Worm (Caenorhabditis elegans): Measurements from ENCODE around the gene ttr-23.

Gene ttr-23

DNA sequence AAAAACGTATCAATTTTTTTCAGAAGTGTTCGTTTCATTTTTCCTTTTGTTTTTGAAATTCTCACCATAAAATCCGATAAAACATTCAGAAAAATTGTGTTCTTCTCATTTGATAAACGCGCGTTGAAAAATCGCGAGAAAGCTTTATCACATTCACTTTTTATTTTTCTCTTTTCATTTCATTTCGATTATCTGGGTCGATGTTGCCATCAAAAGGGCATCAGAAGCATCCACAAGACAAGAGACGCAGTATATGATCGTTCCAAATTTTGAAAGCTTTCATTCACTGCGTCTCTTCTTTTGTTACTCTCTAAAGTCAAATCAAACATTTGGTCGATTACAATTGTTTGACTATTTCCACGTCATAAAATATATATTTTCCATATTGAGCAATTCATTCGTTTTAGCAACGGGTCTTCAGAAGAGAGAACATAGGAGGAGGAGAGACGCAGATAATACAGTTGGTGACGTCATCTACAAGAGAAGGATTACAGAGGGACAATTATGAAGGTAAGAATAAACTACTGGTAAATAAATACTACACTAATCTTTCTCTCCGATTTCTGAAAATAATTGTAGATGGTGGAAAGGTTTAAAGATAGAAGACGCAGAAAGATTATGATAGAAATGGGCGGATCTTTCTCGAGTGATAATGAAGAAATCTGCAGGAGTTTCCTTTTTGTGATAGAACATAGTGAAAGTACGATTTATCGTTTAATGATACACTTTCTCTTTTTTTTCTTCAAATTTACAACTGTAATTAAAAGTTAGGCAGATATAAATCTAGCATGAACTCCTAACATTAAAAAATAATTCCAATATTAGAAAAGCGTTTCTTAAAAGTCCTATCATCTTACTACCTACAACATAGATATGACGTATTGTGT lies 12.6 kb upstream of the ttr-23 start, which contains the start of gene H27A22.1:
Gene H27A22.1 (plus strand): TSS at position 505 of the 887 bp plus-strand sequence.
- TF ChIP-seq blmp-1 (tag; optimal IDR thresholded peaks at IDR 0.05) (peak; percentile 98), nhr-85 (tag) (peak; percentile 62), nhr-47 (tag; optimal IDR thresholded peaks at IDR 0.05) (no peak), rnt-1 (tag; optimal IDR thresholded peaks at IDR 0.05) (no peak)

DNA sequence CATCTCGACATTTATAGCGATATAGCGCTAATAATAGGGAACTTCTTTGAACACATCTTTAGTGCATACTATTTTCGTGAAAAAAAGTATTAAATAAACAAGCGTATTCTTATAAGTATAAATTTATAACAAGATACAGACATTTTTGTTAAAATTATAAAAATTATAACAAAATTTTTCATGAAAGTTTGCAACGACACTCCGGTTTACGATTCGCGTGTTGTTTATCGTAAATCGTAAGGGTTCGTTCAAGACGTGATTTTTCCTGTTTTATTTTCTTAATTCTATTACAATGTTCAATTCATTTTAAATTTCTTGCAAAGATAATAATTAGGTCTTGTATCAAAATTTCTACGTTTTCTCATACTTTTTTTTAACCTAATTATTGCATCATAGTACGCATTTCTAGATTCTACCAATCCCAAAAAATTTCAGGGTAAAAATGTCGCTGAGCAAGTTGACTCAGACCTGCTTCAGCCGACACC lies 9.1 kb upstream of the ttr-23 start, which contains the start of gene scpl-4:
Gene scpl-4 (plus strand): TSS at position 435 of the 485 bp plus-strand sequence.
- peak in 1 of 3 experiments; percentile 30 for TF ChIP-seq dpl-1 (GFP tag; optimal IDR thresholded peaks at IDR 0.05)
- TF ChIP-seq unc-130 (tag; optimal IDR thresholded peaks at IDR 0.05) = no peak
- TF ChIP-seq Y116A8C.19 (tag; optimal IDR thresholded peaks at IDR 0.05; ENCODE audit: borderline replicate concordance) = no peak
- TF ChIP-seq ceh-90 (tag; optimal IDR thresholded peaks at IDR 0.05) = no peak
- no peak for TF ChIP-seq F16B12.6 (tag; optimal IDR thresholded peaks at IDR 0.05)
- TF ChIP-seq ceh-82 (tag; optimal IDR thresholded peaks at IDR 0.05) = no peak
- peak; percentile 12 for TF ChIP-seq blmp-1 (tag; optimal IDR thresholded peaks at IDR 0.05)
- TF ChIP-seq efl-1 (optimal IDR thresholded peaks at IDR 0.05) = peak in 1 of 2 experiments; percentile 1
- no peak for TF ChIP-seq efl-1 (GFP tag; optimal IDR thresholded peaks at IDR 0.05 in 1 of 2)
- no peak for TF ChIP-seq fkh-8 (tag; optimal IDR thresholded peaks at IDR 0.05)
- TF ChIP-seq nhr-85 (tag) = no peak
- no peak for TF ChIP-seq snpc-4 (tag; optimal IDR thresholded peaks at IDR 0.05)
- no peak for TF ChIP-seq elt-2 (tag; optimal IDR thresholded peaks at IDR 0.05)
- no peak for TF ChIP-seq nhr-90 (tag; optimal IDR thresholded peaks at IDR 0.05; ENCODE audit: poor library complexity)
- no peak for TF ChIP-seq lin-15B (tag; optimal IDR thresholded peaks at IDR 0.05)
- TF ChIP-seq sptf-1 (tag; optimal IDR thresholded peaks at IDR 0.05) = no peak
- no peak for TF ChIP-seq pag-3 (tag; optimal IDR thresholded peaks at IDR 0.05; ENCODE audit: borderline replicate concordance, insufficient read depth)
- peak in 1 of 2 experiments; percentile 26 for TF ChIP-seq lin-35 (GFP tag; optimal IDR thresholded peaks at IDR 0.05)
- no peak for TF ChIP-seq mab-9 (GFP tag; IDR thresholded peaks at IDR 0.05)
- no peak for TF ChIP-seq irx-1 (tag; optimal IDR thresholded peaks at IDR 0.05)
- no peak for TF ChIP-seq rnt-1 (tag; optimal IDR thresholded peaks at IDR 0.05)

DNA sequence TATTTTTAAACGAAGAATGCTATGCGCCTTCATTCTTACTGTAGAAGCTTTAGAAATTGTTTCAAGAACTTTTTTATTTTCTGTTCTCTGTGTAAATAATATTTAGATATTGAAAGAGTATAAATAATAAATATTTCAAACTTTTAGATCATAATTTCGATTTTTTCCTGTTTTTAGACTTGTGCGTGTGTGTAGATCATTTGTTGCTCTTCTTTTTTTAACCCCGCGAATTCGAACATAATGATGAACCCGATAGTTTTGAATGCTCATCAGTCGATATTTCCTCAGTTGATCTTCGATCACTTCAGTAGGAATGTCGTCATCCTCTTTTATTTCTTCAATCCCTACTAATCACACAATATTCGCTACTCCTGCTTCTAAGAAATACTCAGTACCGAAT lies 7.6 kb upstream of the ttr-23 start, which contains the start of gene T21C9.13:
Gene T21C9.13 (plus strand): TSS at position 33 of the 400 bp plus-strand sequence.
- TF ChIP-seq lin-35 (GFP tag; optimal IDR thresholded peaks at IDR 0.05) (no peak), efl-3 (GFP tag; optimal IDR thresholded peaks at IDR 0.05) (no peak), sup-37 (GFP tag; optimal IDR thresholded peaks at IDR 0.05) (no peak), unc-30 (tag; optimal IDR thresholded peaks at IDR 0.05) (no peak), sptf-1 (tag; optimal IDR thresholded peaks at IDR 0.05) (no peak), ets-5 (GFP tag; IDR thresholded peaks at IDR 0.05) (no peak), nhr-28 (tag; optimal IDR thresholded peaks at IDR 0.05) (no peak), elt-2 (tag; optimal IDR thresholded peaks at IDR 0.05) (no peak), alr-1 (tag; optimal IDR thresholded peaks at IDR 0.05; ENCODE audit: borderline replicate concordance) (no peak), ztf-4 (tag; optimal IDR thresholded peaks at IDR 0.05) (no peak), aha-1 (tag; optimal IDR thresholded peaks at IDR 0.05) (no peak), skn-1 (tag; optimal IDR thresholded peaks at IDR 0.05) (no peak), ces-1 (GFP tag; optimal IDR thresholded peaks at IDR 0.05) (no peak)

DNA sequence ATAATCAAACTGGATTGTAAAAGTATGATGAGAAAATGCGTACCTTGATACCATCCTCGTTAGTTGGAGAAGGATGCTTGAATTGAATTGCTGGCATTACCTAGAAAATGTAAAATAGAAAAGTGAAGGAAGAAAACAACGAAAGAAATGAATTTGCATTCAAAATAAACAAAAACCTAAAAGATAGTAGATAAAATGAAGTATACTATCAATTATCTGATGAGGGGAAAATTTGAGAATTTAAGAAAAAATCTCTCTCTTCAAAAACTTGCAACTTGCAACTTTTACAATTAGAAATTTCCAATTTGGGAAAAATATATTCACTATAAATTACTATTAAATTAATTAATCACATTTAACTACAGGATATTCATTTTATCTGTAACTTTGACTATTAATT lies 5.2 kb upstream of the ttr-23 start, which contains the start of gene T21C9.11:
Gene T21C9.11 (minus strand): TSS at position 101 of the 400 bp plus-strand sequence.
- no peak for TF ChIP-seq lin-39 (tag; optimal IDR thresholded peaks at IDR 0.05)
- TF ChIP-seq lin-14 (GFP tag; optimal IDR thresholded peaks at IDR 0.05) = no peak
- TF ChIP-seq unc-130 (tag; optimal IDR thresholded peaks at IDR 0.05) = no peak
- no peak for TF ChIP-seq jun-1 (tag; optimal IDR thresholded peaks at IDR 0.05)
- no peak for TF ChIP-seq unc-30 (tag; optimal IDR thresholded peaks at IDR 0.05)
- no peak for TF ChIP-seq pqm-1 (tag; optimal IDR thresholded peaks at IDR 0.05)
- no peak for TF ChIP-seq nhr-20 (tag; optimal IDR thresholded peaks at IDR 0.05)
- TF ChIP-seq C16A3.4 (tag; optimal IDR thresholded peaks at IDR 0.05) = no peak
- no peak for TF ChIP-seq ztf-4 (tag; optimal IDR thresholded peaks at IDR 0.05)
- TF ChIP-seq ceh-63 (GFP tag; optimal IDR thresholded peaks at IDR 0.05) = no peak
